Worm (Caenorhabditis elegans): ENCODE results near the gene eps-8.

ce11 chrIV:14932640-14933039 is 53.4 kb downstream of the eps-8 start, which contains the start of gene Y57G11C.1131:
- no peak for TF ChIP-seq pqm-1 (tag; optimal IDR thresholded peaks at IDR 0.05)
- TF ChIP-seq T26A8.4 (GFP tag; IDR thresholded peaks at IDR 0.05) = no peak
- no peak for TF ChIP-seq pha-4 (GFP tag; IDR thresholded peaks at IDR 0.05)
- no peak for TF ChIP-seq pha-4 (tag; optimal IDR thresholded peaks at IDR 0.05)
- no peak for TF ChIP-seq egl-27 (tag; optimal IDR thresholded peaks at IDR 0.05)
- TF ChIP-seq attf-4 (tag; optimal IDR thresholded peaks at IDR 0.05) = no peak
- no peak for TF ChIP-seq fos-1 (tag; optimal IDR thresholded peaks at IDR 0.05)
- no peak for TF ChIP-seq ztf-11 (tag; optimal IDR thresholded peaks at IDR 0.05)
- no peak for TF ChIP-seq F10B5.3 (tag; optimal IDR thresholded peaks at IDR 0.05)
- no peak for TF ChIP-seq zfp-3 (GFP tag; conservative IDR thresholded peaks at IDR 0.05)
- TF ChIP-seq nhr-10 (tag; optimal IDR thresholded peaks at IDR 0.05) = no peak
- TF ChIP-seq aha-1 (tag) = no peak
- TF ChIP-seq lin-1 (GFP tag; IDR thresholded peaks at IDR 0.05) = no peak
- no peak for TF ChIP-seq mep-1 (tag; optimal IDR thresholded peaks at IDR 0.05)
- TF ChIP-seq nhr-25 (tag; optimal IDR thresholded peaks at IDR 0.05; ENCODE audit: borderline replicate concordance, insufficient read depth) = no peak

All from whole organism, L4 larva.